Worm (Caenorhabditis elegans) whole organism, young adult: ENCODE measurements around the gene F14B8.5.

Source experiments
- B0035.1 ChIP-seq: sonication (generic microtip); optimal IDR thresholded peaks from 2 replicates; lab custom pipeline; 2016; ENCODE audit warnings: missing genetic modification characterization, mild to moderate bottlenecking, missing compliant biosample characterization, missing genotype, missing genetic modification reagents
- B0261.1 ChIP-seq: sonication (generic microtip); optimal IDR thresholded peaks from 2 replicates; lab custom pipeline; 2016; ENCODE audit warnings: mild to moderate bottlenecking, missing genetic modification characterization, moderate library complexity, missing compliant biosample characterization
- B0336.3 ChIP-seq: fragments of 200-800 bp; sonication (Bioruptor generic); IDR thresholded peaks from 2 replicates; pipeline ENCODE4 v1.3.6; 2022; ENCODE audit warnings: missing genetic modification characterization, missing compliant biosample characterization
- F10E7.11 ChIP-seq: sonication (generic microtip); optimal IDR thresholded peaks from 2 replicates; lab custom pipeline; 2017; ENCODE audit warnings: mild to moderate bottlenecking, missing genetic modification characterization, moderate library complexity, missing compliant biosample characterization
- F33H1.4 ChIP-seq: fragments of 200-800 bp; sonication (Bioruptor generic); IDR thresholded peaks from 2 replicates; pipeline ENCODE4 v1.3.6; 2022; ENCODE audit warnings: missing genetic modification reagents, missing genetic modification characterization, missing compliant biosample characterization
- F37B4.10 ChIP-seq: fragments of 200-800 bp; sonication (Bioruptor generic); IDR thresholded peaks from 2 replicates; pipeline ENCODE4 v1.3.6; 2022; ENCODE audit warnings: missing genetic modification characterization, missing compliant biosample characterization
- F39B2.1 ChIP-seq: fragments of 200-800 bp; sonication (Bioruptor generic); IDR thresholded peaks from 2 replicates; pipeline ENCODE4 v1.3.6; 2022; ENCODE audit warnings: missing genetic modification reagents, missing genetic modification characterization, missing compliant biosample characterization
- K11D2.4 ChIP-seq: fragments of 200-800 bp; sonication (Bioruptor generic); IDR thresholded peaks from 2 replicates; pipeline ENCODE4 v1.3.6; 2022; ENCODE audit warnings: missing genetic modification reagents, missing genetic modification characterization, missing compliant biosample characterization
- T07F8.4 ChIP-seq: sonication (generic microtip); optimal IDR thresholded peaks from 2 replicates; lab custom pipeline; 2016; ENCODE audit warnings: mild to moderate bottlenecking, missing genetic modification characterization, moderate library complexity, missing compliant biosample characterization
- Y67H2A.10 ChIP-seq: fragments of 200-800 bp; sonication (Bioruptor generic); conservative IDR thresholded peaks from 2 replicates; pipeline ENCODE4 v1.3.6; 2022; ENCODE audit warnings: missing genetic modification reagents, missing genetic modification characterization, missing compliant biosample characterization
- attf-5 ChIP-seq: fragments of 200-800 bp; sonication (Bioruptor generic); optimal IDR thresholded peaks from 2 replicates; lab custom pipeline; 2018; ENCODE audit warnings: mild to moderate bottlenecking, missing genetic modification characterization, missing compliant biosample characterization
- ccch-3 ChIP-seq: fragments of 200-800 bp; sonication (Bioruptor generic); optimal IDR thresholded peaks from 2 replicates; lab custom pipeline; 2018; ENCODE audit warnings: mild to moderate bottlenecking, missing genetic modification characterization, missing compliant biosample characterization
- ceh-100 ChIP-seq: fragments of 200-800 bp; sonication (Bioruptor generic); IDR thresholded peaks from 2 replicates; pipeline ENCODE4 v1.3.6; 2022; ENCODE audit warnings: missing genetic modification reagents, missing genetic modification characterization, missing compliant biosample characterization
- ceh-79 ChIP-seq: sonication (generic microtip); optimal IDR thresholded peaks from 2 replicates; lab custom pipeline; 2017; ENCODE audit warnings: mild to moderate bottlenecking, missing genetic modification characterization, missing compliant biosample characterization
- dox-1 ChIP-seq: fragments of 200-800 bp; sonication (Bioruptor generic); IDR thresholded peaks from 2 replicates; pipeline ENCODE4 v1.3.6; 2022; ENCODE audit warnings: missing genetic modification reagents, missing genetic modification characterization, missing compliant biosample characterization
- dpl-1 ChIP-seq: fragments of 150-350 bp; optimal IDR thresholded peaks from 2 replicates; lab custom pipeline; 2014; ENCODE audit warnings: missing biosample characterization, missing genetic modification reagents, missing genetic modification characterization
- egl-44 ChIP-seq: fragments of 200-800 bp; sonication (Bioruptor generic); IDR thresholded peaks from 2 replicates; pipeline ENCODE4 v1.3.6; 2022; ENCODE audit warnings: missing genetic modification reagents, missing genetic modification characterization, missing compliant biosample characterization
- ekl-4 ChIP-seq: fragments of 200-800 bp; sonication (Bioruptor generic); IDR thresholded peaks from 2 replicates; pipeline ENCODE4 v1.3.6; 2022; ENCODE audit warnings: missing genetic modification reagents, missing genetic modification characterization, missing compliant biosample characterization
- gei-17 ChIP-seq: fragments of 200-800 bp; sonication (Bioruptor generic); optimal IDR thresholded peaks from 2 replicates; lab custom pipeline; 2018; ENCODE audit warnings: mild to moderate bottlenecking, missing genetic modification characterization, missing compliant biosample characterization
- hrde-1 ChIP-seq: sonication (generic microtip); optimal IDR thresholded peaks from 2 replicates; lab custom pipeline; 2016; ENCODE audit warnings: missing genetic modification characterization, mild to moderate bottlenecking, missing compliant biosample characterization, moderate library complexity, missing genotype, missing genetic modification reagents, borderline replicate concordance
- hsf-1 ChIP-seq: fragments of 200-800 bp; sonication (Bioruptor generic); IDR thresholded peaks from 2 replicates; pipeline ENCODE4 v1.3.6; 2022; ENCODE audit warnings: missing genetic modification reagents, missing genetic modification characterization, missing compliant biosample characterization
- lag-1 ChIP-seq: fragments of 200-800 bp; sonication (Bioruptor generic); IDR thresholded peaks from 2 replicates; pipeline ENCODE4 v1.3.6; 2022; ENCODE audit warnings: missing genetic modification reagents, missing genetic modification characterization, missing compliant biosample characterization
- lin-54 ChIP-seq: fragments of 200-800 bp; sonication (Bioruptor generic); optimal IDR thresholded peaks from 2 replicates; lab custom pipeline; 2018; ENCODE audit warnings: mild to moderate bottlenecking, missing genetic modification characterization, missing compliant biosample characterization
- nhr-120 ChIP-seq: fragments of 200-800 bp; sonication (Bioruptor generic); IDR thresholded peaks from 2 replicates; pipeline ENCODE4 v1.3.6; 2022; ENCODE audit warnings: missing genetic modification characterization, missing compliant biosample characterization
- nhr-80 ChIP-seq: sonication (generic microtip); optimal IDR thresholded peaks from 2 replicates; lab custom pipeline; 2016; ENCODE audit warnings: missing genetic modification characterization, missing compliant biosample characterization
- pbrm-1 ChIP-seq: fragments of 200-800 bp; sonication (Bioruptor generic); IDR thresholded peaks from 2 replicates; pipeline ENCODE4 v1.3.6; 2022; ENCODE audit warnings: missing genetic modification reagents, missing genetic modification characterization, missing compliant biosample characterization
- rcor-1 ChIP-seq: fragments of 200-800 bp; sonication (Bioruptor generic); IDR thresholded peaks from 2 replicates; pipeline ENCODE4 v1.3.6; 2022; ENCODE audit warnings: missing genetic modification reagents, missing genetic modification characterization, missing compliant biosample characterization
- rpc-1 ChIP-seq, 2 experiments: fragments of 150-350 bp in 1 of 2; sonication (generic microtip) in 1 of 2; optimal IDR thresholded peaks; 2 replicates each; lab custom pipeline; 2014 to 2018; ENCODE audit warnings: missing biosample characterization in 1 of 2, missing genetic modification characterization in 1 of 2, missing genetic modification reagents in 1 of 2, missing genotype in 1 of 2
- sea-2 ChIP-seq: fragments of 200-800 bp; sonication (Bioruptor generic); IDR thresholded peaks from 2 replicates; pipeline ENCODE4 v1.3.6; 2022; ENCODE audit warnings: missing genetic modification characterization, missing compliant biosample characterization
- snpc-1.1 ChIP-seq: sonication (generic microtip); optimal IDR thresholded peaks from 2 replicates; lab custom pipeline; 2017; ENCODE audit warnings: missing genetic modification characterization, mild to moderate bottlenecking, missing compliant biosample characterization, antibody characterized with exemption, moderate library complexity, missing genotype, missing genetic modification reagents; ENCODE audit not compliant: insufficient read depth
- tbx-9 ChIP-seq: sonication (generic microtip); optimal IDR thresholded peaks from 2 replicates; lab custom pipeline; 2016; ENCODE audit warnings: borderline replicate concordance, missing genetic modification characterization, inconsistent platforms, missing compliant biosample characterization
- tlf-1 ChIP-seq: fragments of 200-800 bp; sonication (Bioruptor generic); optimal IDR thresholded peaks from 2 replicates; lab custom pipeline; 2018; ENCODE audit warnings: mild to moderate bottlenecking, missing genetic modification characterization, missing compliant biosample characterization
- zfh-2 ChIP-seq: fragments of 200-800 bp; sonication (Bioruptor generic); conservative IDR thresholded peaks from 2 replicates; pipeline ENCODE4 v1.3.6; 2022; ENCODE audit warnings: missing genetic modification reagents, missing genetic modification characterization, missing compliant biosample characterization
- zim-3 ChIP-seq: sonication (generic microtip); optimal IDR thresholded peaks from 2 replicates; lab custom pipeline; 2017; ENCODE audit warnings: mild to moderate bottlenecking, missing genetic modification characterization, moderate library complexity, missing compliant biosample characterization
- ztf-18 ChIP-seq: sonication (generic microtip); optimal IDR thresholded peaks from 2 replicates; lab custom pipeline; 2016; ENCODE audit warnings: missing genotype, mild to moderate bottlenecking, missing genetic modification characterization, missing compliant biosample characterization
- ztf-22 ChIP-seq: fragments of 200-800 bp; sonication (Bioruptor generic); optimal IDR thresholded peaks from 2 replicates; lab custom pipeline; 2018; ENCODE audit warnings: mild to moderate bottlenecking, missing genetic modification characterization, moderate library complexity, missing compliant biosample characterization
- ztf-28 ChIP-seq: fragments of 200-800 bp; sonication (Bioruptor generic); IDR thresholded peaks from 2 replicates; pipeline ENCODE4 v1.3.6; 2022; ENCODE audit warnings: missing genetic modification reagents, missing genetic modification characterization, missing compliant biosample characterization
- ztf-3 ChIP-seq: fragments of 200-800 bp; sonication (Bioruptor generic); optimal IDR thresholded peaks from 2 replicates; lab custom pipeline; 2018; ENCODE audit warnings: mild to moderate bottlenecking, missing genetic modification characterization, missing compliant biosample characterization

F14B8.5 gene

DNA sequence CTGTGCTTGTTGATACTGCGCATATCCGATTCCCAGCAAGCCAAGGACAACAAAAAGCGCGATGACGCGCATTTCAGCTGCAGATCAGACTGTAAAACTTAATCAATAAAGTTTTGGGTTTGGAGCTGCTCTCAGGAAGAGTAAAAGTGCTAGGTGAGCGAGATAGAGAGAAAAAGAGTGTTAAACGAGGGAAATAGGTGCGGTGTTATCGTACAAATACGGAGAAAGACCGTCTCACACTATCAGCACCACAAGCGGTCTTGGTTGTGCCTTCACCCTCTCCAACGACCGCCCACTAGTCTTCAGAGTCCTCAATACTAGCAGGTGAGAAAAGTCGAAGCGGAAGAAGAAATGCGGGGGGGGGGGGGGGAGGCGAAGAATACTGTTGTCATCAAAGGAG is at the start of gene F14B8.5:
F14B8.5 (minus strand) TSS at position 127 of the 400 bp plus-strand sequence.
- TF ChIP-seq F39B2.1 (GFP tag; lab: Robert Waterston, UW) (no peak), dox-1 (GFP tag; lab: Robert Waterston, UW) (peak; percentile 50; the same call in 1 of the 2 replicates), ccch-3 (GFP tag; lab: Kevin White, UChicago) (no peak), ceh-79 (no peak), F37B4.10 (GFP tag; lab: Robert Waterston, UW) (0 out of 2 replicates have a peak, but pooled peaks have one; percentile 50), nhr-80 (peak; percentile 69), T07F8.4 (no peak), zfh-2 (peak; percentile 49; the same call in 1 of the 2 replicates)
- TF ChIP-seq, all 124 proteins: peak for 4

DNA sequence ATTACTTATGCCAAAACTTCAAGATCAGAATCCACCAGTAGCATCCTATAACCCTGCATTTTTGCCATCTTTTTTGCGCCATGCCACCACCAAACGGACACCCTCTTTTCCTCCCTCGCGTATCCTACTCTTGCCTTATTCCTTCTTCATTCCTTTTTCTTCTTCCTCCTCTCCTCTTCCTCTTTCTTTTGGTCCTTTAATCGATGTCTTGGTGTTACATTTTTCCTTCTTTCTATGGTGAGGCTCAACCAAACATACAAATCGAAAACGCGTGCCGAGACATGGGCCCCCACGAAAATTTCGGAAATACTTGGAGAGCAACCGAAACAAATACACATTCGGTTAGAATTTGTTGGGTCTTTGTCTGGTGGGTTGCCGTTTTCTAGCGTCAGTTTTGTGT is 42.8 kb upstream of the F14B8.5 start:
- TF ChIP-seq rpc-1 (optimal IDR thresholded peaks at IDR 0.05; lab: Kevin White, UChicago) (no peak), rpc-1 (tag; optimal IDR thresholded peaks at IDR 0.05; lab: Kevin White, UChicago) (no peak), tbx-9 (tag; lab: Kevin White, UChicago) (no peak), F10E7.11 (tag; lab: Kevin White, UChicago) (no peak), hsf-1 (no peak), ceh-100 (GFP tag; lab: Robert Waterston, UW) (no peak), ztf-22 (GFP tag; lab: Kevin White, UChicago) (no peak), ztf-18 (tag; lab: Kevin White, UChicago) (no peak), K11D2.4 (GFP tag; lab: Robert Waterston, UW) (no peak)

DNA sequence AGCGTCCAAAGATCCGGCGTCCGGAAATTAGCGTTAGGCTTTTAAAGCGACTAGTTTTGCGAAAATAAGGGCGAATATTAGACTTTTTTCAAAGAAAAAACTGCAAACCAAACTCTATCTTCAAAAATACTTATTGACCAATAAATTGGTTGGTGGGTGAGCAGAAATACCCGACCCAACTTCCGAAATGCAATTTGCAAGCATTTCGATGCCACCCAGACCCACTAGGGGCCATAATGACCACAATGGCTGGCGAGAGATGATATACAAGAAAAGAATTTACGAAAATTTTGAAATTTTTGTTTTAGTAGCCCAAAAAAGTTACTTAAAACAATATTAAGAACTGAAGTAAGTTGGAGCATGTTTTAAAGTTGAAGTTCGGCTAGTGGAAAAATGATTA is 41.6 kb upstream of the F14B8.5 start:
- no peak for TF ChIP-seq F33H1.4 (GFP tag; lab: Robert Waterston, UW)
- TF ChIP-seq tlf-1 (GFP tag; lab: Kevin White, UChicago), result no peak
- TF ChIP-seq nhr-120 (GFP tag; lab: Robert Waterston, UW), result no peak
- no peak for TF ChIP-seq dpl-1 (GFP tag; lab: Kevin White, UChicago)
- TF ChIP-seq B0261.1 (tag; lab: Kevin White, UChicago), result no peak
- no peak for TF ChIP-seq ekl-4 (GFP tag; lab: Robert Waterston, UW)
- TF ChIP-seq egl-44 (GFP tag; lab: Robert Waterston, UW), result no peak
- TF ChIP-seq lag-1 (GFP tag; lab: Robert Waterston, UW), result no peak
- no peak for TF ChIP-seq attf-5
- no peak for TF ChIP-seq snpc-1.1 (tag; lab: Kevin White, UChicago)
- no peak for TF ChIP-seq ztf-3 (GFP tag; lab: Kevin White, UChicago)
- no peak for TF ChIP-seq zim-3 (tag; lab: Kevin White, UChicago)
- no peak for TF ChIP-seq ceh-79
- TF ChIP-seq B0035.1 (tag; lab: Kevin White, UChicago), result no peak
- TF ChIP-seq rcor-1 (GFP tag; lab: Robert Waterston, UW), result no peak

DNA sequence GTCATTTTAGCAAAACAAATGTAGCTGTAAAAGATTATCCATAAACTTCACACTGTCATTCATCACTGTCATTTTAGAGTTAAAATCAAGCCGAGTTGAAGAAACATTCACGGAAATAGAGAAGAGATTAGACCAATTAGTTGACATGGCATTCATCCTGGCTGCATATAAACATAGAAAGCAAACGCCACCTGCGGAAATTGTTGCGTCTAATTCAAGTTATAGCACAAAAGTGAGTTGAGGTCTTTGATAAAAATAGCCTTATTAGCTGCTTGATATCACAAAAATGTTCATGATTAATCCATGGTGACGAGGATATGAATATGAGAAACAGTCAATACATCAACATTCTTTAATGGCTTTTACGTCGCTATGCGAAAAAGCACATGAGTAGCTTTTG is 40.0 kb upstream of the F14B8.5 start:
- no peak for TF ChIP-seq hrde-1 (tag; lab: Kevin White, UChicago)
- no peak for TF ChIP-seq sea-2 (GFP tag; lab: Robert Waterston, UW)
- no peak for TF ChIP-seq pbrm-1 (GFP tag; lab: Robert Waterston, UW)
- no peak for TF ChIP-seq lin-54 (GFP tag; lab: Kevin White, UChicago)
- no peak for TF ChIP-seq rpc-1 (optimal IDR thresholded peaks at IDR 0.05; lab: Kevin White, UChicago)
- no peak for TF ChIP-seq rpc-1 (tag; optimal IDR thresholded peaks at IDR 0.05; lab: Kevin White, UChicago)
- no peak for TF ChIP-seq ztf-28
- no peak for TF ChIP-seq gei-17 (GFP tag; lab: Kevin White, UChicago)
- TF ChIP-seq egl-44 (GFP tag; lab: Robert Waterston, UW), result no peak
- no peak for TF ChIP-seq Y67H2A.10 (GFP tag; lab: Robert Waterston, UW)
- no peak for TF ChIP-seq snpc-1.1 (tag; lab: Kevin White, UChicago)
- TF ChIP-seq ztf-22 (GFP tag; lab: Kevin White, UChicago), result no peak
- no peak for TF ChIP-seq B0336.3 (GFP tag; lab: Robert Waterston, UW)
